Worm (Caenorhabditis elegans) whole organism, mixed stage, embryonic: Measurements from ENCODE around the gene T04A8.13.

Source experiments
- elt-1 ChIP-seq: sonication (generic microtip); optimal IDR thresholded peaks from 2 replicates; lab custom pipeline; 2017; ENCODE audit warnings: missing genetic modification characterization, mild to moderate bottlenecking, missing compliant biosample characterization, antibody characterized with exemption, moderate library complexity, borderline replicate concordance; ENCODE audit not compliant: insufficient read depth
- lsy-2 ChIP-seq: fragments of 150-350 bp; optimal IDR thresholded peaks from 2 replicates; lab custom pipeline; 2014; ENCODE audit warnings: missing biosample characterization, missing genetic modification characterization
- nhr-237 ChIP-seq: fragments of 150-350 bp; optimal IDR thresholded peaks from 2 replicates; lab custom pipeline; 2014; ENCODE audit warnings: missing biosample characterization, missing genetic modification characterization
- pha-4 ChIP-seq: fragments of 150-350 bp; optimal IDR thresholded peaks from 2 replicates; lab custom pipeline; 2018; ENCODE audit warnings: missing biosample characterization, missing genetic modification reagents, missing genetic modification characterization

DNA sequence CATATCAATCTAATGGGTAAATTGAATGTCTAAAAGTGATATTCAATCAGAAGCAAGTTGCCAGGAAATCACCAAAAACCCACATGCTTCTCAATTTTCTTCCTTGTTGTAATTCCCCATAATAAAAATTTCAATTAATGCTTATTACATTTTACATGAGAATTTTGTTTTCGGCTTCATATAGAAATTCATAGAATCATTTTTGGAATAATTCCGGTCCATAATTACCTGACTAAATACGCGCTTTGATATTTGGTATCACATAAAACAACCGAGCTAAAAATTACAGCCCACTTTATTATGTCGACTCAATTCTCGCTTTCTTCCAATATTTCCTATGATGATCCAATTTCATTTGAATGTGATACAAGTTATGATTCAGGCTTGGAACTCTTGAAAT is 34.8 kb upstream of the T04A8.13 start, which contains the start of gene srg-13:
- TF ChIP-seq elt-1, result no peak
- TF ChIP-seq pha-4 (tag; lab: Kevin White, UChicago), result no peak
- TF ChIP-seq lsy-2 (tag; lab: Kevin White, UChicago), result no peak
- no peak for TF ChIP-seq nhr-237 (tag; lab: Kevin White, UChicago)
